Worm (Caenorhabditis elegans) whole organism, L1 larva: Measurements from ENCODE around the gene ncx-3.

Experiments
- C04F5.9 ChIP-seq: sonication (generic microtip); optimal IDR thresholded peaks from 2 replicates; lab custom pipeline; 2016; ENCODE audit warnings: missing genetic modification characterization, missing compliant biosample characterization
- C16A3.4 ChIP-seq: fragments of 150-350 bp; optimal IDR thresholded peaks from 2 replicates; lab custom pipeline; 2014; ENCODE audit warnings: missing biosample characterization, missing genetic modification characterization
- C34B4.2 ChIP-seq: sonication (generic microtip); optimal IDR thresholded peaks from 2 replicates; lab custom pipeline; 2017; ENCODE audit warnings: mild to moderate bottlenecking, missing genetic modification characterization, missing compliant biosample characterization
- F16B12.6 ChIP-seq: fragments of 150-350 bp; optimal IDR thresholded peaks from 2 replicates; lab custom pipeline; 2014; ENCODE audit warnings: missing biosample characterization, missing genetic modification characterization
- Y116A8C.19 ChIP-seq: sonication (generic microtip); optimal IDR thresholded peaks from 2 replicates; lab custom pipeline; 2016; ENCODE audit warnings: missing compliant biosample characterization, missing genetic modification characterization, borderline replicate concordance
- aha-1 ChIP-seq: fragments of 150-350 bp; optimal IDR thresholded peaks from 2 replicates; lab custom pipeline; 2014; ENCODE audit warnings: missing biosample characterization, missing genetic modification characterization
- alr-1 ChIP-seq: fragments of 200-800 bp; sonication (Bioruptor generic); optimal IDR thresholded peaks from 2 replicates; lab custom pipeline; 2018; ENCODE audit warnings: borderline replicate concordance, mild to moderate bottlenecking, missing genetic modification characterization, missing compliant biosample characterization
- aly-2 ChIP-seq: fragments of 150-350 bp; optimal IDR thresholded peaks from 2 replicates; lab custom pipeline; 2014; ENCODE audit warnings: missing biosample characterization, missing genetic modification characterization
- blmp-1 ChIP-seq: fragments of 150-350 bp; optimal IDR thresholded peaks from 2 replicates; lab custom pipeline; 2014; ENCODE audit warnings: missing biosample characterization, missing genetic modification characterization
- ceh-63 ChIP-seq: fragments of 200-800 bp; sonication (Bioruptor generic); optimal IDR thresholded peaks from 2 replicates; lab custom pipeline; 2018; ENCODE audit warnings: mild to moderate bottlenecking, missing genetic modification characterization, missing compliant biosample characterization
- ceh-82 ChIP-seq, 3 experiments: fragments of 150-350 bp in 1 of 3; sonication (generic microtip) in 2 of 3; optimal IDR thresholded peaks; 2 replicates each; lab custom pipeline; 2014 to 2017; ENCODE audit warnings: missing biosample characterization in 3 of 3, missing genetic modification characterization in 3 of 3
- ceh-88 ChIP-seq: fragments of 200-800 bp; sonication (Bioruptor generic); IDR thresholded peaks from 2 replicates; pipeline ENCODE4 v1.3.6; 2022; ENCODE audit warnings: missing genetic modification characterization, missing compliant biosample characterization
- dsc-1 ChIP-seq: sonication (generic microtip); optimal IDR thresholded peaks from 2 replicates; lab custom pipeline; 2016; ENCODE audit warnings: mild to moderate bottlenecking, missing genetic modification characterization, missing compliant biosample characterization
- efl-1 ChIP-seq, 4 experiments: fragments of 150-350 bp; optimal IDR thresholded peaks in 3 of 4; peaks in 1 of 4; 1 replicate in 1 of 4; 2 replicates in 3 of 4; lab custom pipeline; 2014; ENCODE audit warnings: missing biosample characterization in 2 of 4, missing genetic modification characterization in 2 of 4, missing genetic modification reagents in 2 of 4
- efl-3 ChIP-seq: fragments of 200-800 bp; sonication (Bioruptor generic); optimal IDR thresholded peaks from 2 replicates; lab custom pipeline; 2018; ENCODE audit warnings: mild to moderate bottlenecking, missing genetic modification characterization, missing compliant biosample characterization
- elt-2 ChIP-seq: sonication (generic microtip); optimal IDR thresholded peaks from 2 replicates; lab custom pipeline; 2016; ENCODE audit warnings: missing genetic modification characterization, mild to moderate bottlenecking, inconsistent platforms, missing compliant biosample characterization, missing genetic modification reagents
- elt-3 ChIP-seq, 6 experiments: fragments of 150-350 bp in 1 of 6; sonication (generic microtip); optimal IDR thresholded peaks; 2 replicates each; lab custom pipeline; 2017 to 2018; ENCODE audit warnings: missing biosample characterization in 6 of 6, missing genetic modification characterization in 6 of 6, inconsistent platforms in 1 of 6
- fkh-10 ChIP-seq: sonication (generic microtip); optimal IDR thresholded peaks from 2 replicates; lab custom pipeline; 2017; ENCODE audit warnings: missing biosample characterization, missing genetic modification reagents, missing genetic modification characterization
- fkh-8 ChIP-seq: sonication (generic microtip); optimal IDR thresholded peaks from 2 replicates; lab custom pipeline; 2016; ENCODE audit warnings: mild to moderate bottlenecking, missing genetic modification characterization, missing compliant biosample characterization
- fos-1 ChIP-seq: fragments of 150-350 bp; optimal IDR thresholded peaks from 2 replicates; lab custom pipeline; 2014; ENCODE audit warnings: missing biosample characterization, missing genetic modification characterization
- grh-1 ChIP-seq: fragments of 200-800 bp; sonication (Bioruptor generic); IDR thresholded peaks from 2 replicates; pipeline ENCODE4 v1.3.6; 2022; ENCODE audit warnings: missing genetic modification reagents, missing genetic modification characterization, missing compliant biosample characterization
- hlh-4 ChIP-seq: sonication (generic microtip); optimal IDR thresholded peaks from 2 replicates; lab custom pipeline; 2016; ENCODE audit warnings: mild to moderate bottlenecking, missing genetic modification characterization, missing compliant biosample characterization
- isw-1 ChIP-seq: fragments of 200-800 bp; sonication (Bioruptor generic); IDR thresholded peaks from 2 replicates; pipeline ENCODE4 v1.3.6; 2022; ENCODE audit warnings: missing genetic modification characterization, missing compliant biosample characterization
- lin-14 ChIP-seq: fragments of 200-800 bp; sonication (Bioruptor generic); optimal IDR thresholded peaks from 2 replicates; lab custom pipeline; 2018; ENCODE audit warnings: mild to moderate bottlenecking, missing genetic modification characterization, moderate library complexity, missing compliant biosample characterization
- lin-35 ChIP-seq, 2 experiments: fragments of 150-350 bp; optimal IDR thresholded peaks; 2 replicates each; lab custom pipeline; 2014; ENCODE audit warnings: missing biosample characterization in 2 of 2, missing genetic modification characterization in 2 of 2, missing genetic modification reagents in 2 of 2
- lsy-2 ChIP-seq, 2 experiments: fragments of 150-350 bp; optimal IDR thresholded peaks; 2 replicates each; lab custom pipeline; 2014; ENCODE audit warnings: missing biosample characterization in 2 of 2, missing genetic modification characterization in 2 of 2
- mef-2 ChIP-seq: fragments of 150-350 bp; optimal IDR thresholded peaks from 2 replicates; lab custom pipeline; 2014; ENCODE audit warnings: missing biosample characterization, missing genetic modification characterization
- mep-1 ChIP-seq: fragments of 150-350 bp; optimal IDR thresholded peaks from 2 replicates; lab custom pipeline; 2014; ENCODE audit warnings: missing biosample characterization, missing genetic modification characterization
- nhr-12 ChIP-seq: sonication (generic microtip); optimal IDR thresholded peaks from 2 replicates; lab custom pipeline; 2017; ENCODE audit warnings: missing biosample characterization, missing genetic modification characterization
- nhr-28 ChIP-seq: fragments of 150-350 bp; optimal IDR thresholded peaks from 2 replicates; lab custom pipeline; 2014; ENCODE audit warnings: missing biosample characterization, missing genetic modification characterization
- nhr-47 ChIP-seq: sonication (generic microtip); optimal IDR thresholded peaks from 2 replicates; lab custom pipeline; 2016; ENCODE audit warnings: mild to moderate bottlenecking, missing genetic modification characterization, moderate library complexity, missing compliant biosample characterization
- nhr-76 ChIP-seq: sonication (generic microtip); optimal IDR thresholded peaks from 2 replicates; lab custom pipeline; 2017; ENCODE audit warnings: missing biosample characterization, missing genetic modification characterization
- nhr-77 ChIP-seq: fragments of 150-350 bp; optimal IDR thresholded peaks from 2 replicates; lab custom pipeline; 2014; ENCODE audit warnings: missing biosample characterization, missing genetic modification characterization
- nhr-84 ChIP-seq: sonication (generic microtip); optimal IDR thresholded peaks from 2 replicates; lab custom pipeline; 2017; ENCODE audit warnings: missing biosample characterization, missing genetic modification characterization
- nhr-85 ChIP-seq: sonication (generic microtip); peaks from one replicate; lab custom pipeline; 2016; ENCODE audit warnings: missing genetic modification characterization, inconsistent platforms, missing compliant biosample characterization
- pag-3 ChIP-seq: sonication (generic microtip); optimal IDR thresholded peaks from 2 replicates; lab custom pipeline; 2017; ENCODE audit warnings: missing genetic modification characterization, mild to moderate bottlenecking, missing compliant biosample characterization, antibody characterized with exemption, borderline replicate concordance; ENCODE audit not compliant: insufficient read depth
- pax-3 ChIP-seq: fragments of 200-800 bp; sonication (Bioruptor generic); optimal IDR thresholded peaks from 2 replicates; lab custom pipeline; 2018; ENCODE audit warnings: mild to moderate bottlenecking, missing genetic modification characterization, moderate library complexity, missing compliant biosample characterization
- pqm-1 ChIP-seq: sonication (generic microtip); optimal IDR thresholded peaks from 3 replicates; lab custom pipeline; 2017; ENCODE audit warnings: missing biosample characterization, missing genetic modification characterization
- rnt-1 ChIP-seq: sonication (generic microtip); optimal IDR thresholded peaks from 2 replicates; lab custom pipeline; 2016; ENCODE audit warnings: mild to moderate bottlenecking, missing genetic modification characterization, moderate library complexity, missing compliant biosample characterization
- snpc-4 ChIP-seq: fragments of 150-350 bp; optimal IDR thresholded peaks from 2 replicates; lab custom pipeline; 2014; ENCODE audit warnings: missing biosample characterization, missing genetic modification characterization
- snu-23 ChIP-seq: sonication (generic microtip); optimal IDR thresholded peaks from 2 replicates; lab custom pipeline; 2016; ENCODE audit warnings: missing genetic modification characterization, missing compliant biosample characterization
- sptf-1 ChIP-seq: fragments of 150-350 bp; optimal IDR thresholded peaks from 2 replicates; lab custom pipeline; 2014; ENCODE audit warnings: missing biosample characterization, missing genetic modification characterization
- sup-37 ChIP-seq: fragments of 200-800 bp; sonication (Bioruptor generic); optimal IDR thresholded peaks from 2 replicates; lab custom pipeline; 2018; ENCODE audit warnings: mild to moderate bottlenecking, missing genetic modification characterization, missing compliant biosample characterization
- tlp-1 ChIP-seq: fragments of 150-350 bp; optimal IDR thresholded peaks from 2 replicates; lab custom pipeline; 2014; ENCODE audit warnings: missing biosample characterization, missing genetic modification characterization
- unc-130 ChIP-seq: fragments of 150-350 bp; optimal IDR thresholded peaks from 2 replicates; lab custom pipeline; 2017; ENCODE audit warnings: missing biosample characterization, missing genetic modification characterization, inconsistent platforms
- unc-30 ChIP-seq: sonication (generic microtip); optimal IDR thresholded peaks from 2 replicates; lab custom pipeline; 2017; ENCODE audit warnings: missing biosample characterization, missing genetic modification characterization
- unc-98 ChIP-seq: fragments of 200-800 bp; sonication (Bioruptor generic); IDR thresholded peaks from 2 replicates; pipeline ENCODE4 v1.3.6; 2022; ENCODE audit warnings: missing genetic modification characterization, missing compliant biosample characterization
- zip-4 ChIP-seq: fragments of 200-800 bp; sonication (Bioruptor generic); optimal IDR thresholded peaks from 2 replicates; lab custom pipeline; 2018; ENCODE audit warnings: mild to moderate bottlenecking, missing genetic modification characterization, moderate library complexity, missing compliant biosample characterization
- ztf-11 ChIP-seq, 2 experiments: sonication (generic microtip); optimal IDR thresholded peaks; 2 replicates each; lab custom pipeline; 2016 to 2017; ENCODE audit warnings: missing genetic modification characterization in 2 of 2, missing biosample characterization in 1 of 2, missing compliant biosample characterization in 1 of 2
- ztf-4 ChIP-seq: fragments of 150-350 bp; optimal IDR thresholded peaks from 2 replicates; lab custom pipeline; 2014; ENCODE audit warnings: missing biosample characterization, missing genetic modification characterization

ncx-3 gene

ce11 chrIV:10734527-10735436, 18.3 kb downstream of the ncx-3 start, which contains the start of the genes orc-5 and cyb-1 (continued):
- TF ChIP-seq sptf-1 (tag; lab: Kevin White, UChicago), result no peak
- TF ChIP-seq blmp-1, result peak; percentile 87
- peak; percentile 10 for TF ChIP-seq aha-1
- peak; percentile 86 for TF ChIP-seq C16A3.4 (tag; lab: Kevin White, UChicago)
- no peak for TF ChIP-seq nhr-76
- TF ChIP-seq unc-130, result peak; percentile 87
- peak; percentile 17 for TF ChIP-seq fkh-10 (GFP tag; lab: Kevin White, UChicago)
- no peak for TF ChIP-seq unc-30
- TF ChIP-seq nhr-28 (tag; lab: Kevin White, UChicago), result no peak
- TF ChIP-seq ztf-4 (tag; lab: Kevin White, UChicago), result no peak
- no peak for TF ChIP-seq ceh-63
- TF ChIP-seq nhr-47 (tag; lab: Kevin White, UChicago), result peak; percentile 88
- peak in 4 of 6 experiments; percentile 17 to 81 (median 44) for TF ChIP-seq elt-3 (tag; optimal IDR thresholded peaks at IDR 0.05; lab: Kevin White, UChicago)
- peak; percentile 51 for TF ChIP-seq nhr-77
- no peak for TF ChIP-seq tlp-1 (tag; lab: Kevin White, UChicago)
- TF ChIP-seq C04F5.9, result peak; percentile 33
- TF ChIP-seq F16B12.6, result peak; percentile 41
- TF ChIP-seq pqm-1 (tag; lab: Kevin White, UChicago), result no peak
- TF ChIP-seq unc-98 (GFP tag; lab: Robert Waterston, UW), result no peak
- peak; percentile 53 for TF ChIP-seq snpc-4 (tag; lab: Kevin White, UChicago)
- TF ChIP-seq nhr-85 (tag; lab: Kevin White, UChicago), result peak; percentile 79
- peak; percentile 94 to 98 for TF ChIP-seq efl-1 (optimal IDR thresholded peaks at IDR 0.05; lab: Kevin White, UChicago)
- peak; percentile 98 to 100 for TF ChIP-seq efl-1 (GFP tag; optimal IDR thresholded peaks at IDR 0.05 in 1 of 2; lab: Kevin White, UChicago)
- peak; percentile 87 for TF ChIP-seq rnt-1 (tag; lab: Kevin White, UChicago)
- no peak for TF ChIP-seq hlh-4 (tag; lab: Kevin White, UChicago)
- peak; percentile 34 for TF ChIP-seq fos-1
- peak; percentile 76 for TF ChIP-seq isw-1 (GFP tag; lab: Robert Waterston, UW)
- TF ChIP-seq dsc-1, result peak; percentile 70
- peak; percentile 74 for TF ChIP-seq lin-14
- TF ChIP-seq grh-1 (GFP tag; lab: Robert Waterston, UW), result peak; percentile 74
- TF ChIP-seq alr-1 (tag; lab: Kevin White, UChicago), result no peak
- TF ChIP-seq sup-37 (GFP tag; lab: Kevin White, UChicago), result peak; percentile 10
- TF ChIP-seq efl-3, result no peak
- TF ChIP-seq C34B4.2 (tag; lab: Kevin White, UChicago), result no peak
- TF ChIP-seq snu-23 (GFP tag; lab: Kevin White, UChicago), result peak; percentile 90
- TF ChIP-seq elt-2, result no peak
- peak; percentile 97 to 99 for TF ChIP-seq lin-35 (GFP tag; optimal IDR thresholded peaks at IDR 0.05; lab: Kevin White, UChicago)
- peak; percentile 56 to 81 (median 71) for TF ChIP-seq ceh-82 (tag; optimal IDR thresholded peaks at IDR 0.05; lab: Kevin White, UChicago)
- TF ChIP-seq lsy-2 (tag; optimal IDR thresholded peaks at IDR 0.05; lab: Kevin White, UChicago), result peak; percentile 85 to 93
- TF ChIP-seq ceh-88 (GFP tag; lab: Robert Waterston, UW), result no peak
- TF ChIP-seq zip-4 (GFP tag; lab: Kevin White, UChicago), result no peak
- no peak for TF ChIP-seq pax-3 (tag; lab: Kevin White, UChicago)
- TF ChIP-seq mep-1 (tag; lab: Kevin White, UChicago), result peak; percentile 80
- TF ChIP-seq mef-2, result no peak
- no peak for TF ChIP-seq Y116A8C.19
- no peak for TF ChIP-seq nhr-84 (tag; lab: Kevin White, UChicago)
- peak; percentile 52 for TF ChIP-seq fkh-8 (tag; lab: Kevin White, UChicago)
- TF ChIP-seq ztf-11 (tag; optimal IDR thresholded peaks at IDR 0.05; lab: Kevin White, UChicago), result no peak
- TF ChIP-seq nhr-12 (tag; lab: Kevin White, UChicago), result no peak
- TF ChIP-seq pag-3 (tag; lab: Kevin White, UChicago), result no peak
- peak; percentile 54 for TF ChIP-seq aly-2 (tag; lab: Kevin White, UChicago)
